Fruit fly (Drosophila melanogaster) whole organism, adult: ENCODE measurements around the gene SmydA-2.

Experiments
- CG7101 ChIP-seq: fragments of 200-800 bp; sonication (Bioruptor generic); optimal IDR thresholded peaks from 2 replicates; lab custom pipeline; 2018; ENCODE audit warnings: missing biosample characterization, mild to moderate bottlenecking, missing genetic modification characterization, moderate library complexity
- cnc ChIP-seq, 2 experiments: fragments of >200 bp; optimal IDR thresholded peaks; 2 replicates each; lab custom pipeline; 2017
- kay ChIP-seq: fragments of 200-800 bp; sonication (Bioruptor generic); peaks from one replicate; lab custom pipeline; 2016; ENCODE audit warnings: missing biosample characterization, missing genetic modification characterization, borderline replicate concordance

DNA sequence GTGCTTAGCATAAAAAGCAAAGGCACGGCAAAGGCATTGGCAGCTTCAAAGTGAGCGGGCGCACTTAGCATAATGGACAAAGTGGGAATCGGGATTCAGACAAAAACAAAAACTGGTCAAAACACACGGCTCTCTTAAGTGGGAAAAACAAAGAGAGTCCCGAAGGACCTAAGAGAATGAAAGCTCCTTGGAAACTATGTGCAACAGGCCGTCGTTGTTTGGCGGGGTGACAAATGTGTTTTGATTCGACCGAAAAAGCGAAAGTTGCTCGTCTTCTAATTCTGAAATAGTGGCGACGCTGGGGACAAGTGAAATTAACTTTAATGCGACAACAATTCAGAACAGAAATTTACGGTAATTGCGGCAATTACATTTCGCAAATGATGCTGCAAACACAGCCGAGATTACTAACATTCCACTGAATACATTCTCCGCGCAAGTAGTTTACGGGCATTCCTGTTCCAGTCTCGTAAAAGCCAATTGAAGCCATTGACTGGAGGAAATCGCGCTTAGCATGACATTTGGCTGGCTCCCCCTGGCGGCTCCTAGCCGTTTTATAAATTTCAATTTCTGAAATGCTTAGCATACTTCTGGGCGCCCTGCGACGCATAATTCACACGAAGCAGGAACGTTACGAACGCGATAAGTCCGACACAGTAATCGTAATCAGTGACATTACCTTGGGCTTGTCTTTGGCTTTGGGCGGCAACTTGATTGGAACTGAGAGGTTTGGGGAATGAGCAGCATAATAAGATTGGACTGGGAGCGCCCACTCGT, 34.7 kb downstream of the SmydA-2 start:
- TF ChIP-seq CG7101 (no peak), cnc (optimal IDR thresholded peaks at IDR 0.05; lab: Kevin White, UChicago) (no peak), kay (GFP tag; lab: Kevin White, UChicago) (no peak)
